Fruit fly (Drosophila melanogaster): ENCODE data around the gene CG4743.

CG4743 gene

DNA sequence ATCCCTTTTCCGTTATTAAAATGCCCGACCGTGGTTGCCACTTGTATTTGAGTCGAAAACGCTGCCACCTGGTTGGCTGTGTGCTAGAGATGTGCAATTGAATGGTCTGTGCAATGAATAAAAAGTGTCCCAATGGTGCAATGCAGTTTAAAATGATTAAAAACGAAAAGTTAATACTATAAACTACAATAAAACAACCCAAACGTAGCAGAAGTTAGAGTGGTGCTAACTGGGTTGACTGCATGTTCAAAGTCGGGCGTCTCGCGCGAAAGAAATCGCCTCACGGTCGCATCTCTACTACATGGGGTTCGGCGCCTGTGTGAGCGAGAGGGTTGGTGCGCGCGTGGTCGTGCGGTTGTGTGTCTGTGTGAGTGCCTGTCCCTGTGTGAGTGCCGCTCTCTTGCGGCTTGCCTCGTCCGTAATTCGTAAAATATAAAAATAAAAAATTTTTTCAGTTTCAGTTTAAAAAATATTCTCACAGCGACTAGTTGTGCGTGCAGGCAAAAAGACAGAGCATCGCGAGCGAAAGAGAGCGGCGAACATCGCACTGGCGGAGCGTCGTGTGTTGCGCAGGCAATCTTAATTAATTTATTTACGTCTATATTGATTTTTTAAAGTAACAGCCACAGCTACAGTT is 33.4 kb downstream of the CG4743 start:
- TF ChIP-seq CG17806 (tag; optimal IDR thresholded peaks at IDR 0.05) (peak; percentile 69), CG15710 (tag; optimal IDR thresholded peaks at IDR 0.05) (peak; percentile 82), Ets98B (GFP tag; IDR thresholded peaks at IDR 0.05) (peak; percentile 71), CG8159 (tag; optimal IDR thresholded peaks at IDR 0.05) (peak; percentile 75), EcR (GFP tag; optimal IDR thresholded peaks at IDR 0.05) (peak; percentile 36), Snoo (tag; optimal IDR thresholded peaks at IDR 0.05) (peak; percentile 70), CG10348 (GFP tag; IDR thresholded peaks at IDR 0.05) (peak; percentile 80), CG8301 (tag; optimal IDR thresholded peaks at IDR 0.05) (peak; percentile 75), CG14655 (GFP tag; optimal IDR thresholded peaks at IDR 0.05) (peak; percentile 78), rn (GFP tag; IDR thresholded peaks at IDR 0.05) (peak; percentile 79), CG34367 (tag; optimal IDR thresholded peaks at IDR 0.05) (peak; percentile 74), Pif1A (GFP tag; optimal IDR thresholded peaks at IDR 0.05) (peak; percentile 75), fd96Ca (GFP tag; IDR thresholded peaks at IDR 0.05) (peak; percentile 92), CG12605 (GFP tag; IDR thresholded peaks at IDR 0.05) (peak; percentile 56; the same call in 1 of the 2 replicates), CG4496 (GFP tag; IDR thresholded peaks at IDR 0.05) (peak; percentile 82; the same call in 2 of the 3 replicates), CG13204 (GFP tag; optimal IDR thresholded peaks at IDR 0.05) (peak; percentile 4), CG32121 (GFP tag; IDR thresholded peaks at IDR 0.05) (peak; percentile 85), D1 (tag; optimal IDR thresholded peaks at IDR 0.05) (no peak), Pif1B (GFP tag; optimal IDR thresholded peaks at IDR 0.05) (peak; percentile 22), gl (tag; optimal IDR thresholded peaks at IDR 0.05) (peak; percentile 44), CG9948 (tag; optimal IDR thresholded peaks at IDR 0.05) (peak; percentile 69)

DNA sequence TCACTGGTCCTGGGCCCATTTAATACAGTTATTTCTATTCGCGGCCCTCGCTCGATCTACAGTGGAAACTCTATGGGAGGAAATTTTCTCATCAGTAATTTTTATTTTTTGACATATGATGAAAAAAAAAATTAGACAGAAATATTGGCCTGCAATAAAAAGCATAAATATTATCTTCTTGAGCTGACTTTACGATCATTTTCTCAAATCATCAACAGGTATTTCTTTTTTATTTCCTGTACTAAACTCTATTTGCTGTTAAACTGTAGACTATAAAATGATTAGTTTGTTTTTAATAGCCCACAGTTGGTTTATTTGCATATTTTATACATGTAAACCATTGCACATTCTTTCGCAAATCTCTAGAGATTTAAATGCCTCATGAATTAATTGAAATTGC is 36.2 kb downstream of the CG4743 start:
- 0 out of 2 replicates have a peak, but pooled peaks have one; percentile 7 for TF ChIP-seq CG12605 (GFP tag; IDR thresholded peaks at IDR 0.05)
- peak; percentile 30 for TF ChIP-seq CG8301 (tag; optimal IDR thresholded peaks at IDR 0.05)
- TF ChIP-seq CG13204 (GFP tag; optimal IDR thresholded peaks at IDR 0.05), result no peak
- TF ChIP-seq CG17806 (tag; optimal IDR thresholded peaks at IDR 0.05), result peak; percentile 33
- TF ChIP-seq fd96Ca (GFP tag; IDR thresholded peaks at IDR 0.05), result no peak
- TF ChIP-seq CG15710 (tag; optimal IDR thresholded peaks at IDR 0.05), result no peak
- no peak for TF ChIP-seq Pif1A (GFP tag; optimal IDR thresholded peaks at IDR 0.05)
- peak; percentile 45 for TF ChIP-seq CG8159 (tag; optimal IDR thresholded peaks at IDR 0.05)
- no peak for TF ChIP-seq Pif1B (GFP tag; optimal IDR thresholded peaks at IDR 0.05)
- TF ChIP-seq Snoo (tag; optimal IDR thresholded peaks at IDR 0.05), result no peak
- no peak for TF ChIP-seq EcR (GFP tag; optimal IDR thresholded peaks at IDR 0.05)
- TF ChIP-seq CG14655 (GFP tag; optimal IDR thresholded peaks at IDR 0.05), result peak; percentile 73
- peak; percentile 8 for TF ChIP-seq D1 (tag; optimal IDR thresholded peaks at IDR 0.05)
- TF ChIP-seq CG9948 (tag; optimal IDR thresholded peaks at IDR 0.05), result peak; percentile 45
- TF ChIP-seq rn (GFP tag; IDR thresholded peaks at IDR 0.05), result no peak
- TF ChIP-seq gl (tag; optimal IDR thresholded peaks at IDR 0.05), result no peak

DNA sequence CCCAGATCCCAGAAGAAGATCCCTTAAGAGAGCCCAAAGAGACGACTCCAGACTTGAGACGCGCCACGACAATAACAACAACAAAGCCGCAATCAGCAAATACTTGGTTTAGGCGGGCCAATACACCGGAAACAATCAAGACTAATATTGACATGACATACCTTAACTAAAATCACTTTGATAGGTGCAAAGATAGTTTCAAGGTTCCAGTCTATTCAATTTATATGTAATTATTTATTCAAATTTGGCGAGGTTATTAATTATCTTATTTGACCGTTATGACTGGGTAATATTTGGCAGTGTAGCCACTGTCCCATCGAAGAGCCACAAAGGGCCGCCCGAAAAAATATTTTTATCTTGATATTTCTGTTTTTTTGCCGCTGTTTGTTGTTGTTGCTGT is 39.9 kb downstream of the CG4743 start:
- peak; percentile 91 for TF ChIP-seq Snoo (tag; optimal IDR thresholded peaks at IDR 0.05)
- peak; percentile 66 for TF ChIP-seq CG13204 (GFP tag; optimal IDR thresholded peaks at IDR 0.05)
- TF ChIP-seq Pif1A (GFP tag; optimal IDR thresholded peaks at IDR 0.05), result peak; percentile 81
- peak; percentile 27; the same call in 1 of the 3 replicates for TF ChIP-seq fd96Ca (GFP tag; IDR thresholded peaks at IDR 0.05)
- TF ChIP-seq CG8301 (tag; optimal IDR thresholded peaks at IDR 0.05), result peak; percentile 55
- TF ChIP-seq Ets98B (GFP tag; IDR thresholded peaks at IDR 0.05), result no peak
- peak; percentile 83 for TF ChIP-seq CG9948 (tag; optimal IDR thresholded peaks at IDR 0.05)
- TF ChIP-seq CG14655 (GFP tag; optimal IDR thresholded peaks at IDR 0.05), result peak; percentile 68
- TF ChIP-seq CG17806 (tag; optimal IDR thresholded peaks at IDR 0.05), result peak; percentile 90
- TF ChIP-seq gl (tag; optimal IDR thresholded peaks at IDR 0.05), result peak; percentile 64
- no peak for TF ChIP-seq EcR (GFP tag; optimal IDR thresholded peaks at IDR 0.05)
- TF ChIP-seq Pif1B (GFP tag; optimal IDR thresholded peaks at IDR 0.05), result peak; percentile 85
- TF ChIP-seq CG34367 (tag; optimal IDR thresholded peaks at IDR 0.05), result peak; percentile 74
- peak; percentile 88 for TF ChIP-seq CG8159 (tag; optimal IDR thresholded peaks at IDR 0.05)
- TF ChIP-seq CG32121 (GFP tag; IDR thresholded peaks at IDR 0.05), result no peak
- TF ChIP-seq rn (GFP tag; IDR thresholded peaks at IDR 0.05), result no peak
- peak; percentile 68 for TF ChIP-seq D1 (tag; optimal IDR thresholded peaks at IDR 0.05)
- TF ChIP-seq CG12605 (GFP tag; IDR thresholded peaks at IDR 0.05), result 0 out of 2 replicates have a peak, but pooled peaks have one; percentile 20
- no peak for TF ChIP-seq CG10348 (GFP tag; IDR thresholded peaks at IDR 0.05)
- peak; percentile 86 for TF ChIP-seq CG15710 (tag; optimal IDR thresholded peaks at IDR 0.05)
- TF ChIP-seq CG4496 (GFP tag; IDR thresholded peaks at IDR 0.05), result peak; percentile 75

DNA sequence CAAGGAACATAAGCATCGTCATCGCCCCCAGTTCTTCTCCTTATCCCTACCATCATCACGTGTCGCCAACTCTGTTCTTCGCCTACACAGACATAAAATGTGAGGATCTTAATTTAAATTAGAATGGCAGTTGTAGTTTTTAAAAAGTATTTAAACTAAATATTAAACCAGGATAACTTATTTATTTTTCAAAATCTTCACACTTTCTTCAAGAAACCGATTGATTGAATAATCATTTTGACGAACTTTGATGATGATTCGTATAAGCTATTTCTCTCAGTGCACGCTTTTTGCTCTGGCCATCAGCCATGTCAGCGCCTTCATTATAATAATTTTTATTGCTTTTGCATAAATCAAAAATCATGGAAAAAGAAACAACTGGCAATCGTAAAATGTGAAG is 41.4 kb downstream of the CG4743 start:
- TF ChIP-seq CG8159 (tag; optimal IDR thresholded peaks at IDR 0.05), result peak; percentile 76
- no peak for TF ChIP-seq gl (tag; optimal IDR thresholded peaks at IDR 0.05)
- TF ChIP-seq CG15710 (tag; optimal IDR thresholded peaks at IDR 0.05), result peak; percentile 71
- TF ChIP-seq CG13204 (GFP tag; optimal IDR thresholded peaks at IDR 0.05), result no peak
- no peak for TF ChIP-seq CG4496 (GFP tag; IDR thresholded peaks at IDR 0.05)
- peak; percentile 55 for TF ChIP-seq CG14655 (GFP tag; optimal IDR thresholded peaks at IDR 0.05)
- TF ChIP-seq Pif1A (GFP tag; optimal IDR thresholded peaks at IDR 0.05), result peak; percentile 59
- peak; percentile 18 for TF ChIP-seq CG8301 (tag; optimal IDR thresholded peaks at IDR 0.05)
- peak; percentile 63 for TF ChIP-seq Pif1B (GFP tag; optimal IDR thresholded peaks at IDR 0.05)
- no peak for TF ChIP-seq CG12605 (GFP tag; IDR thresholded peaks at IDR 0.05)
- TF ChIP-seq CG17806 (tag; optimal IDR thresholded peaks at IDR 0.05), result peak; percentile 76
- peak; percentile 52 for TF ChIP-seq CG9948 (tag; optimal IDR thresholded peaks at IDR 0.05)
- peak; percentile 47 for TF ChIP-seq CG34367 (tag; optimal IDR thresholded peaks at IDR 0.05)
- TF ChIP-seq CG10348 (GFP tag; IDR thresholded peaks at IDR 0.05), result no peak
- TF ChIP-seq D1 (tag; optimal IDR thresholded peaks at IDR 0.05), result peak; percentile 52
- TF ChIP-seq CG32121 (GFP tag; IDR thresholded peaks at IDR 0.05), result no peak
- no peak for TF ChIP-seq Ets98B (GFP tag; IDR thresholded peaks at IDR 0.05)
- TF ChIP-seq Snoo (tag; optimal IDR thresholded peaks at IDR 0.05), result peak; percentile 72
- TF ChIP-seq fd96Ca (GFP tag; IDR thresholded peaks at IDR 0.05), result no peak

DNA sequence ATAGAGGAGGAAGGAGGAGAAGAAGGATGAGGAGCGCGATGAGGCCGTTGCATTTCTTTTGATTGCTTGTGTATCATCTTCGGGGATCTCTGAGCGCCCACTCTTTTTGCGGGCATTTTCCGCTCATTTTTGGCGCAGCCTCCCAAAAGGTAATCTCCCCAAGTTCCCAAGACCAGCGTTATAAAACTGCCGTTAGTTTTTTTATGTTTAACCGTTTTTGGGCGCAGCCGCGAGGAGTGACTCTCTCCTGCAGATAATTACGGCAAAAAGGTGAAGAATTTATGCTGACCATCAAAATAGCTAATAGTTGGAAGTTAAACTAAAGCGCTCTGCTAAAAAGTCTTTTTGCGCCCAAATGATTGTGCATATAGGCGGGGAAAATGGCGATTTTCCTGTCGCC is 42.0 kb downstream of the CG4743 start:
- TF ChIP-seq EcR (GFP tag; optimal IDR thresholded peaks at IDR 0.05) (no peak), rn (GFP tag; IDR thresholded peaks at IDR 0.05) (no peak), CG15710 (tag; optimal IDR thresholded peaks at IDR 0.05) (no peak), D1 (tag; optimal IDR thresholded peaks at IDR 0.05) (no peak), CG32121 (GFP tag; IDR thresholded peaks at IDR 0.05) (no peak), CG10348 (GFP tag; IDR thresholded peaks at IDR 0.05) (no peak), fd96Ca (GFP tag; IDR thresholded peaks at IDR 0.05) (no peak)

Measured in whole organism, pupa.